Fruit fly (Drosophila melanogaster) S2 (cell line): Measurements from ENCODE around the gene CG6142.

Experiments used
- CG8478 ChIP-seq: fragments of >200 bp; optimal IDR thresholded peaks from 2 replicates; lab custom pipeline; 2018
- CTCF ChIP-seq, 2 experiments: fragments of >200 bp; optimal IDR thresholded peaks; 2 replicates each; lab custom pipeline; 2018

The CG6142 gene

dm6 chr3R:26121108-26121507 lies 11.8 kb upstream of the CG6142 start:
- no peak for TF ChIP-seq CTCF (optimal IDR thresholded peaks at IDR 0.05; lab: Kevin White, UChicago)
- no peak for TF ChIP-seq CG8478 (lab: Kevin White, UChicago)

- no peak for TF ChIP-seq CG8478 (lab: Kevin White, UChicago)
- TF ChIP-seq CTCF (optimal IDR thresholded peaks at IDR 0.05; lab: Kevin White, UChicago): no peak
Measured at dm6 chr3R:26121785-26122184, 11.2 kb upstream of the CG6142 start.

- TF ChIP-seq CTCF (optimal IDR thresholded peaks at IDR 0.05; lab: Kevin White, UChicago) (no peak), CG8478 (lab: Kevin White, UChicago) (no peak)
Measured at dm6 chr3R:26122896-26123295, 10.1 kb upstream of the CG6142 start.

- TF ChIP-seq CG8478 (lab: Kevin White, UChicago) (no peak), CTCF (optimal IDR thresholded peaks at IDR 0.05; lab: Kevin White, UChicago) (no peak)
Measured at dm6 chr3R:26124576-26125283, 8.2 kb upstream of the CG6142 start.

dm6 chr3R:26125838-26126709 lies 6.9 kb upstream of the CG6142 start, which contains the start of gene CG14556:
CG14556 (plus strand) TSS chr3R:26126659.
- TF ChIP-seq CG8478 (lab: Kevin White, UChicago): no peak
- TF ChIP-seq CTCF (optimal IDR thresholded peaks at IDR 0.05; lab: Kevin White, UChicago): no peak

- TF ChIP-seq CTCF (optimal IDR thresholded peaks at IDR 0.05; lab: Kevin White, UChicago): no peak
- TF ChIP-seq CG8478 (lab: Kevin White, UChicago): no peak
Measured at dm6 chr3R:26128442-26129003, 4.4 kb upstream of the CG6142 start.

dm6 chr3R:26129680-26130079 lies 3.3 kb upstream of the CG6142 start:
- TF ChIP-seq CTCF (optimal IDR thresholded peaks at IDR 0.05; lab: Kevin White, UChicago) (peak in 1 of 2 experiments; percentile 14), CG8478 (lab: Kevin White, UChicago) (no peak)

- TF ChIP-seq CTCF (optimal IDR thresholded peaks at IDR 0.05; lab: Kevin White, UChicago) (no peak), CG8478 (lab: Kevin White, UChicago) (no peak)
Measured at dm6 chr3R:26130586-26130985, 2.4 kb upstream of the CG6142 start.

dm6 chr3R:26137189-26137588 lies 4.2 kb downstream of the CG6142 start:
- TF ChIP-seq CTCF (optimal IDR thresholded peaks at IDR 0.05; lab: Kevin White, UChicago) (peak; percentile 74 to 83), CG8478 (lab: Kevin White, UChicago) (no peak)

- TF ChIP-seq CG8478 (lab: Kevin White, UChicago) (no peak), CTCF (optimal IDR thresholded peaks at IDR 0.05; lab: Kevin White, UChicago) (no peak)
Measured at dm6 chr3R:26170644-26171043, 37.7 kb downstream of the CG6142 start, which contains the start of gene CG31323. CG31323 (plus strand) TSS chr3R:26170847.

dm6 chr3R:26172040-26172439 lies 39.1 kb downstream of the CG6142 start:
- TF ChIP-seq CG8478 (lab: Kevin White, UChicago) (no peak), CTCF (optimal IDR thresholded peaks at IDR 0.05; lab: Kevin White, UChicago) (no peak)

dm6 chr3R:26181991-26182390 lies 49.0 kb downstream of the CG6142 start:
- TF ChIP-seq CTCF (optimal IDR thresholded peaks at IDR 0.05; lab: Kevin White, UChicago): no peak
- no peak for TF ChIP-seq CG8478 (lab: Kevin White, UChicago)

dm6 chr3R:26185201-26185688 lies 52.3 kb downstream of the CG6142 start, which contains the start of gene CG31086:
CG31086 (plus strand) TSS chr3R:26185251.
- TF ChIP-seq CTCF (optimal IDR thresholded peaks at IDR 0.05; lab: Kevin White, UChicago) (no peak), CG8478 (lab: Kevin White, UChicago) (no peak)
